Worm (Caenorhabditis elegans): ENCODE measurements around the gene lgc-33.
"Not testable (repeated sequence)": the region's sequence is repeated elsewhere in the genome, so short reads cannot be mapped to it uniquely, and the experiment has no call there.

DNA sequence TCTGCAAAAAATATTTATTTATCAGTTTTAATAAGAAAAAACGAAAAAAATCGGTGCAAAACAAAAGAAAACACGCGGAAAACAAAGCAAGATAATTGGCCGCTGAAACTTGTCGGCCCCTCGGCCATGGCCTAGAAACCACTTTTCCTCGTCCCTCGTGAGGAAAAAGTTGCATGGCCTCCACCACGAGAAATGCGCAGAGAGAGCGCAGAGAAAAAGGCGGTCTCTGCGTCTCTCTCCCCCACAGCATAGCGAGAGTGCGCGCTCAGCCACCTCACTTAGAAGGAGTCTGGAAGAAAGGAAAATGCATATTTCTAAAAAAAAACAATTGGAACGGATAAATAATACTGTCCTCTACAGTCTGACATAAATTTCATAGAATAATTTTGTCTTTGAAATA, 32.0 kb upstream of the lgc-33 start:
- TF ChIP-seq isw-1 (GFP tag; IDR thresholded peaks at IDR 0.05) (peak; percentile 79), tbx-2 (tag; optimal IDR thresholded peaks at IDR 0.05) (peak; percentile 53), dpl-1 (GFP tag; optimal IDR thresholded peaks at IDR 0.05) (peak in 2 of 3 experiments; percentile 46 to 52), ztf-11 (tag; optimal IDR thresholded peaks at IDR 0.05) (peak in 1 of 2 experiments; percentile 12)
- TF ChIP-seq ces-1 (GFP tag; optimal IDR thresholded peaks at IDR 0.05); pax-3 (tag; optimal IDR thresholded peaks at IDR 0.05); egl-27 (tag; optimal IDR thresholded peaks at IDR 0.05); mep-1 (tag; optimal IDR thresholded peaks at IDR 0.05); snpc-4 (tag; optimal IDR thresholded peaks at IDR 0.05); lin-39 (tag; optimal IDR thresholded peaks at IDR 0.05); mdl-1 (tag; optimal IDR thresholded peaks at IDR 0.05): not testable (repeated sequence)

Data from whole organism, L1 larva.